Worm (Caenorhabditis elegans): Measurements from ENCODE around the gene scl-24.
"Not testable (repeated sequence)": the region's sequence is repeated elsewhere in the genome, so short reads cannot be mapped to it uniquely, and the experiment has no call there.

DNA sequence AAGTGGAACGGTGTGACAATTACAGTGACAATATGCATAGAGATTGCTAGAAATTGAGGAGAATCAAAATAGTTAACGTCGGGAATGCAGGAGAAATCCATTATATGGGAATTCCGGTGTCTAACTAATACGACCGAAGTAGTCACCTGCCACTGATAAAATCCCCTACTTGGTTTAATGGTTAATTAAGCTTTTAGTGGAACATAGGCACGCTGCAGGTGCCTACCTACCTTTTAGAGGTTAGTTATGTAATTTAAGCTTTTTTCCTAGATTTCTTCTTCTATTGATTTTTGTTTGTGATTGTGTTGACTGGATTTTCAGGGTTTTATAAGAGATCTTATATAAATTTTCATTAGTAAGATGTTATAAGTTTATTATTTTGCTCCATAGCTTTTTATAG, 29.9 kb upstream of the scl-24 start, which contains the start of gene srh-203:
- not testable (repeated sequence) for TF ChIP-seq him-1, dao-5 (tag; optimal IDR thresholded peaks at IDR 0.05)
